Fruit fly (Drosophila melanogaster) whole organism, prepupa: ENCODE data around the gene SoxN.

Source experiments
- Blimp-1 ChIP-seq: fragments of 200-800 bp; sonication (Bioruptor generic); optimal IDR thresholded peaks from 3 replicates; lab custom pipeline; 2017; ENCODE audit warnings: missing biosample characterization, missing genetic modification characterization, mild to moderate bottlenecking, moderate library complexity, missing genetic modification reagents
- CG10669 ChIP-seq: fragments of 200-800 bp; sonication (Bioruptor generic); optimal IDR thresholded peaks from 3 replicates; lab custom pipeline; 2018; ENCODE audit warnings: missing biosample characterization, mild to moderate bottlenecking, missing genetic modification characterization, moderate library complexity
- CG11294 ChIP-seq: fragments of 200-800 bp; sonication (Bioruptor generic); IDR thresholded peaks from 2 replicates; pipeline ENCODE4 v1.3.6; 2022; ENCODE audit warnings: missing biosample characterization, missing genetic modification characterization
- CG15336 ChIP-seq: fragments of 200-800 bp; sonication (Bioruptor generic); IDR thresholded peaks from 2 replicates; pipeline ENCODE4 v1.3.6; 2022; ENCODE audit warnings: missing biosample characterization, missing genetic modification characterization
- CG3032 ChIP-seq: fragments of 200-800 bp; optimal IDR thresholded peaks from 2 replicates; lab custom pipeline; 2019; ENCODE audit warnings: missing biosample characterization, mild to moderate bottlenecking, missing genetic modification characterization, moderate library complexity
- CG31627 ChIP-seq: fragments of 200-800 bp; sonication (Bioruptor generic); optimal IDR thresholded peaks from 3 replicates; lab custom pipeline; 2016; ENCODE audit warnings: missing biosample characterization, missing genetic modification characterization
- CG34406 ChIP-seq: fragments of 200-800 bp; sonication (Bioruptor generic); optimal IDR thresholded peaks from 3 replicates; lab custom pipeline; 2016; ENCODE audit warnings: missing biosample characterization, missing genetic modification characterization
- CG6276 ChIP-seq: fragments of 200-800 bp; sonication (Bioruptor generic); optimal IDR thresholded peaks from 2 replicates; lab custom pipeline; 2017; ENCODE audit warnings: missing biosample characterization, mild to moderate bottlenecking, missing genetic modification characterization
- CG6792 ChIP-seq: fragments of 200-800 bp; sonication (Bioruptor generic); optimal IDR thresholded peaks from 3 replicates; lab custom pipeline; 2016; ENCODE audit warnings: missing biosample characterization, missing genetic modification characterization
- CG6808 ChIP-seq: fragments of 200-800 bp; sonication (Bioruptor generic); optimal IDR thresholded peaks from 3 replicates; lab custom pipeline; 2017; ENCODE audit warnings: missing biosample characterization, missing genetic modification characterization, mild to moderate bottlenecking, moderate library complexity, missing genetic modification reagents
- CG6854 ChIP-seq: fragments of 200-800 bp; sonication (Bioruptor generic); optimal IDR thresholded peaks from 2 replicates; lab custom pipeline; 2017; ENCODE audit warnings: missing biosample characterization, mild to moderate bottlenecking, missing genetic modification characterization
- CG7368 ChIP-seq: fragments of 200-800 bp; sonication (Bioruptor generic); optimal IDR thresholded peaks from 3 replicates; lab custom pipeline; 2016; ENCODE audit warnings: missing biosample characterization, missing genetic modification characterization
- CG8119 ChIP-seq: fragments of 200-800 bp; sonication (Bioruptor generic); IDR thresholded peaks from 3 replicates; pipeline ENCODE4 v1.3.6; 2022; ENCODE audit warnings: missing biosample characterization, missing genetic modification characterization
- CG8319 ChIP-seq: fragments of 200-800 bp; sonication (Bioruptor generic); optimal IDR thresholded peaks from 3 replicates; lab custom pipeline; 2016; ENCODE audit warnings: missing biosample characterization, missing genetic modification characterization
- CG8632 ChIP-seq: fragments of 200-800 bp; sonication (Bioruptor generic); optimal IDR thresholded peaks from 3 replicates; lab custom pipeline; 2016; ENCODE audit warnings: missing biosample characterization, missing genetic modification characterization
- Eip78C ChIP-seq: fragments of 200-800 bp; sonication (Bioruptor generic); peaks from one replicate; lab custom pipeline; 2016; ENCODE audit warnings: missing biosample characterization, missing genetic modification characterization
- Eip93F ChIP-seq: fragments of 200-800 bp; sonication (Bioruptor generic); optimal IDR thresholded peaks from 2 replicates; lab custom pipeline; 2016; ENCODE audit warnings: missing biosample characterization, mild to moderate bottlenecking, missing genetic modification characterization
- Ets21C ChIP-seq: fragments of 200-800 bp; sonication (Bioruptor generic); optimal IDR thresholded peaks from 3 replicates; lab custom pipeline; 2016; ENCODE audit warnings: missing biosample characterization, missing genetic modification characterization
- Hr38 ChIP-seq: sonication (Bioruptor generic); optimal IDR thresholded peaks from 2 replicates; lab custom pipeline; 2016; ENCODE audit warnings: missing biosample characterization, missing genetic modification characterization
- Hr4 ChIP-seq: fragments of 200-800 bp; sonication (Bioruptor generic); optimal IDR thresholded peaks from 3 replicates; lab custom pipeline; 2016; ENCODE audit warnings: missing biosample characterization, missing genetic modification characterization
- Lpt ChIP-seq: fragments of 200-800 bp; sonication (Bioruptor generic); optimal IDR thresholded peaks from 3 replicates; lab custom pipeline; 2016; ENCODE audit warnings: missing biosample characterization, missing genetic modification characterization
- Met ChIP-seq: fragments of 200-800 bp; sonication (Bioruptor generic); optimal IDR thresholded peaks from 3 replicates; lab custom pipeline; 2016; ENCODE audit warnings: missing biosample characterization, missing genetic modification characterization
- OdsH ChIP-seq: fragments of 200-800 bp; sonication (Bioruptor generic); optimal IDR thresholded peaks from 3 replicates; lab custom pipeline; 2016; ENCODE audit warnings: missing biosample characterization, missing genetic modification characterization
- Smox ChIP-seq: fragments of 200-800 bp; sonication (Bioruptor generic); optimal IDR thresholded peaks from 3 replicates; lab custom pipeline; 2016; ENCODE audit warnings: missing biosample characterization, missing genetic modification characterization
- Sox102F ChIP-seq: fragments of 200-800 bp; sonication (Bioruptor generic); optimal IDR thresholded peaks from 2 replicates; lab custom pipeline; 2016; ENCODE audit warnings: missing biosample characterization, mild to moderate bottlenecking, missing genetic modification characterization
- achi ChIP-seq: fragments of 200-800 bp; sonication (Bioruptor generic); optimal IDR thresholded peaks from 3 replicates; lab custom pipeline; 2016; ENCODE audit warnings: missing biosample characterization, missing genetic modification characterization
- cyc ChIP-seq: fragments of 200-800 bp; sonication (Bioruptor generic); optimal IDR thresholded peaks from 3 replicates; lab custom pipeline; 2016; ENCODE audit warnings: missing biosample characterization, missing genetic modification characterization
- dac ChIP-seq: fragments of 200-800 bp; sonication (Bioruptor generic); optimal IDR thresholded peaks from 2 replicates; lab custom pipeline; 2017; ENCODE audit warnings: missing biosample characterization, mild to moderate bottlenecking, missing genetic modification characterization
- dsx ChIP-seq: fragments of 200-800 bp; optimal IDR thresholded peaks from 3 replicates; lab custom pipeline; 2019; ENCODE audit warnings: missing biosample characterization, mild to moderate bottlenecking, missing genetic modification characterization, moderate library complexity; ENCODE audit not compliant: poor library complexity, severe bottlenecking
- eg ChIP-seq: fragments of 200-800 bp; sonication (Bioruptor generic); IDR thresholded peaks from 3 replicates; pipeline ENCODE4 v1.3.6; 2022; ENCODE audit warnings: missing biosample characterization, missing genetic modification characterization
- esn ChIP-seq: fragments of 200-800 bp; sonication (Bioruptor generic); optimal IDR thresholded peaks from 2 replicates; lab custom pipeline; 2016; ENCODE audit warnings: missing biosample characterization, mild to moderate bottlenecking, missing genetic modification characterization, moderate library complexity
- fd85E ChIP-seq: fragments of 200-800 bp; sonication (Bioruptor generic); optimal IDR thresholded peaks from 3 replicates; lab custom pipeline; 2016; ENCODE audit warnings: missing biosample characterization, missing genetic modification characterization
- fkh ChIP-seq: fragments of 200-800 bp; sonication (Bioruptor generic); optimal IDR thresholded peaks from 3 replicates; lab custom pipeline; 2017; ENCODE audit warnings: missing biosample characterization, mild to moderate bottlenecking, missing genetic modification characterization, moderate library complexity
- lz ChIP-seq: fragments of 200-800 bp; sonication (Bioruptor generic); optimal IDR thresholded peaks from 3 replicates; lab custom pipeline; 2016; ENCODE audit warnings: missing biosample characterization, missing genetic modification characterization
- net ChIP-seq: fragments of 200-800 bp; sonication (Bioruptor generic); optimal IDR thresholded peaks from 3 replicates; lab custom pipeline; 2016; ENCODE audit warnings: missing biosample characterization, missing genetic modification characterization
- spab ChIP-seq: fragments of 200-800 bp; sonication (Bioruptor generic); optimal IDR thresholded peaks from 2 replicates; lab custom pipeline; 2017; ENCODE audit warnings: missing biosample characterization, mild to moderate bottlenecking, missing genetic modification characterization, missing genetic modification reagents
- ss ChIP-seq, 2 experiments: fragments of 200-800 bp; sonication (Bioruptor generic); optimal IDR thresholded peaks; 2 replicates in 1 of 2; 3 replicates in 1 of 2; lab custom pipeline; 2017 to 2018; ENCODE audit warnings: mild to moderate bottlenecking in 2 of 2, missing biosample characterization in 2 of 2, missing genetic modification characterization in 2 of 2, moderate library complexity in 1 of 2
- svp ChIP-seq: fragments of 200-800 bp; sonication (Bioruptor generic); peaks from one replicate; lab custom pipeline; 2016; ENCODE audit warnings: missing biosample characterization, missing genetic modification characterization
- topi ChIP-seq: fragments of 200-800 bp; sonication (Bioruptor generic); optimal IDR thresholded peaks from 3 replicates; lab custom pipeline; 2016; ENCODE audit warnings: missing biosample characterization, missing genetic modification characterization

Gene SoxN

dm6 chr2L:8804128-8804527, 21.3 kb upstream of the SoxN start:
- TF ChIP-seq svp (no peak), Met (GFP tag; lab: Kevin White, UChicago) (no peak), CG10669 (GFP tag; lab: Kevin White, UChicago) (no peak), ss (GFP tag; optimal IDR thresholded peaks at IDR 0.05; lab: Kevin White, UChicago) (no peak), CG6792 (GFP tag; lab: Kevin White, UChicago) (no peak), Hr38 (no peak), OdsH (GFP tag; lab: Kevin White, UChicago) (no peak), Smox (GFP tag; lab: Kevin White, UChicago) (no peak), fd85E (GFP tag; lab: Kevin White, UChicago) (no peak), fkh (GFP tag; lab: Kevin White, UChicago) (no peak), CG6276 (GFP tag; lab: Kevin White, UChicago) (no peak), CG8632 (GFP tag; lab: Kevin White, UChicago) (no peak), lz (GFP tag; lab: Kevin White, UChicago) (no peak)

dm6 chr2L:8809812-8810211, 15.6 kb upstream of the SoxN start:
- TF ChIP-seq Eip93F (GFP tag; lab: Kevin White, UChicago) (no peak), CG10669 (GFP tag; lab: Kevin White, UChicago) (no peak), Hr38 (no peak), cyc (GFP tag; lab: Kevin White, UChicago) (no peak), CG31627 (no peak), OdsH (GFP tag; lab: Kevin White, UChicago) (no peak), CG8119 (no peak), Met (GFP tag; lab: Kevin White, UChicago) (no peak), CG6854 (GFP tag; lab: Kevin White, UChicago) (no peak), topi (GFP tag; lab: Kevin White, UChicago) (no peak), CG6808 (GFP tag; lab: Kevin White, UChicago) (no peak), esn (GFP tag; lab: Kevin White, UChicago) (no peak), CG8319 (GFP tag; lab: Kevin White, UChicago) (no peak), Hr4 (GFP tag; lab: Kevin White, UChicago) (no peak)

dm6 chr2L:8817343-8817742, 8.1 kb upstream of the SoxN start:
- TF ChIP-seq Hr4 (GFP tag; lab: Kevin White, UChicago) = no peak
- no peak for TF ChIP-seq Sox102F (GFP tag; lab: Kevin White, UChicago)
- TF ChIP-seq eg = no peak
- TF ChIP-seq dac = no peak
- no peak for TF ChIP-seq CG7368
- no peak for TF ChIP-seq Eip78C (GFP tag; lab: Kevin White, UChicago)

- TF ChIP-seq Blimp-1 (GFP tag; lab: Kevin White, UChicago) = no peak
- no peak for TF ChIP-seq Ets21C (GFP tag; lab: Kevin White, UChicago)
- no peak for TF ChIP-seq CG8119
- TF ChIP-seq eg = no peak
- TF ChIP-seq CG7368 = no peak
- TF ChIP-seq dsx (GFP tag; lab: Kevin White, UChicago) = no peak
- TF ChIP-seq OdsH (GFP tag; lab: Kevin White, UChicago) = no peak
- no peak for TF ChIP-seq CG34406 (GFP tag; lab: Kevin White, UChicago)
- TF ChIP-seq CG15336 (GFP tag; lab: Robert Waterston, UW) = no peak
- no peak for TF ChIP-seq svp
- TF ChIP-seq Lpt (GFP tag; lab: Kevin White, UChicago) = no peak
- no peak for TF ChIP-seq Met (GFP tag; lab: Kevin White, UChicago)
- no peak for TF ChIP-seq spab (GFP tag; lab: Kevin White, UChicago)
- no peak for TF ChIP-seq CG3032
- no peak for TF ChIP-seq Hr4 (GFP tag; lab: Kevin White, UChicago)
- no peak for TF ChIP-seq net (GFP tag; lab: Kevin White, UChicago)
- TF ChIP-seq CG11294 = no peak
- no peak for TF ChIP-seq achi (GFP tag; lab: Kevin White, UChicago)
Observed at dm6 chr2L:8820539-8820938, 4.9 kb upstream of the SoxN start.
